Fruit fly (Drosophila melanogaster) whole organism: ENCODE data around the gene betaNACtes1.

Experiments used
- Dll ChIP-seq: fragments of >200 bp; optimal IDR thresholded peaks from 2 replicates; lab custom pipeline; 2017
- pan ChIP-seq: fragments of >200 bp; optimal IDR thresholded peaks from 2 replicates; lab custom pipeline; 2017

- no peak for TF ChIP-seq pan (lab: Kevin White, UChicago)
- TF ChIP-seq Dll (lab: Kevin White, UChicago): no peak
These were observed 3.2 kb upstream of the betaNACtes1 start for dm6 chrX:14175663-14176062.
